Fruit fly (Drosophila melanogaster) whole organism, wandering third instar larva: Measurements from ENCODE around the gene CG3679.

Experiments
- Abd-B ChIP-seq: fragments of >200 bp; optimal IDR thresholded peaks from 2 replicates; lab custom pipeline; 2017; ENCODE audit warnings: missing biosample characterization, missing genetic modification characterization
- CG32264 ChIP-seq: fragments of 200-800 bp; sonication (Bioruptor generic); optimal IDR thresholded peaks from 2 replicates; lab custom pipeline; 2016; ENCODE audit warnings: missing biosample characterization, missing genetic modification characterization
- CrebA ChIP-seq: fragments of 200-800 bp; sonication (Bioruptor generic); optimal IDR thresholded peaks from 2 replicates; lab custom pipeline; 2016; ENCODE audit warnings: missing biosample characterization, mild to moderate bottlenecking, missing genetic modification characterization, borderline replicate concordance
- Dif ChIP-seq: fragments of 200-275, 200-300 bp; sonication (Bioruptor generic); optimal IDR thresholded peaks from 2 replicates; lab custom pipeline; 2018; ENCODE audit warnings: missing biosample characterization, missing genetic modification characterization; ENCODE audit not compliant: partially characterized antibody
- GATAd ChIP-seq: sonication (Bioruptor generic); optimal IDR thresholded peaks from 2 replicates; lab custom pipeline; 2016; ENCODE audit warnings: missing biosample characterization, missing genetic modification characterization
- HLH106 ChIP-seq: fragments of 200-800 bp; optimal IDR thresholded peaks from 3 replicates; lab custom pipeline; 2019; ENCODE audit warnings: missing biosample characterization, mild to moderate bottlenecking, missing genetic modification characterization, moderate library complexity
- Hnf4 ChIP-seq: fragments of 200-800 bp; sonication (Bioruptor generic); optimal IDR thresholded peaks from 2 replicates; lab custom pipeline; 2016; ENCODE audit warnings: missing biosample characterization, mild to moderate bottlenecking, missing genetic modification characterization
- Hr78 ChIP-seq: fragments of >200 bp; optimal IDR thresholded peaks from 2 replicates; lab custom pipeline; 2017; ENCODE audit warnings: missing biosample characterization, missing genetic modification characterization
- Hr83 ChIP-seq: fragments of 200-300 bp; sonication (Bioruptor generic); optimal IDR thresholded peaks from 2 replicates; lab custom pipeline; 2016; ENCODE audit warnings: missing biosample characterization, mild to moderate bottlenecking, missing genetic modification characterization, moderate library complexity; ENCODE audit not compliant: poor library complexity, severe bottlenecking
- Jra ChIP-seq: sonication (Bioruptor generic); optimal IDR thresholded peaks from 2 replicates; lab custom pipeline; 2016; ENCODE audit warnings: missing biosample characterization, missing genetic modification characterization
- Mio ChIP-seq: sonication (Bioruptor generic); optimal IDR thresholded peaks from 2 replicates; lab custom pipeline; 2016; ENCODE audit warnings: missing biosample characterization, missing genetic modification characterization
- Myc ChIP-seq: fragments of >200 bp; optimal IDR thresholded peaks from 2 replicates; lab custom pipeline; 2017
- N ChIP-seq: fragments of >200 bp; optimal IDR thresholded peaks from 2 replicates; lab custom pipeline; 2018; ENCODE audit warnings: missing biosample characterization, missing external identifiers, missing genetic modification characterization
- OdsH ChIP-seq: fragments of 200-800 bp; sonication (Bioruptor generic); optimal IDR thresholded peaks from 2 replicates; lab custom pipeline; 2016; ENCODE audit warnings: missing biosample characterization, mild to moderate bottlenecking, missing genetic modification characterization
- Rel ChIP-seq, 2 experiments: fragments of 200-800 bp; sonication (Bioruptor generic) in 1 of 2; optimal IDR thresholded peaks; 2 replicates in 1 of 2; 3 replicates in 1 of 2; lab custom pipeline; 2016 to 2019; ENCODE audit warnings: mild to moderate bottlenecking in 2 of 2, missing biosample characterization in 2 of 2, missing genetic modification characterization in 2 of 2, moderate library complexity in 1 of 2
- Sp1 ChIP-seq: fragments of 200-800 bp; sonication (Bioruptor generic); optimal IDR thresholded peaks from 3 replicates; lab custom pipeline; 2019; ENCODE audit warnings: missing biosample characterization, mild to moderate bottlenecking, missing genetic modification characterization, moderate library complexity
- Vsx2 ChIP-seq: fragments of 200-300, 225-300 bp; sonication (Bioruptor generic); optimal IDR thresholded peaks from 2 replicates; lab custom pipeline; 2018; ENCODE audit warnings: missing biosample characterization, missing genetic modification characterization; ENCODE audit not compliant: partially characterized antibody
- brk ChIP-seq: fragments of 200-800 bp; sonication (Bioruptor generic); optimal IDR thresholded peaks from 2 replicates; lab custom pipeline; 2016; ENCODE audit warnings: missing biosample characterization, mild to moderate bottlenecking, missing genetic modification characterization
- dl ChIP-seq, 2 experiments: fragments of 175-275, 200-275 bp in 1 of 2; fragments of 200-275 bp in 1 of 2; sonication (Bioruptor generic); optimal IDR thresholded peaks; lab custom pipeline; 2018; ENCODE audit warnings: mild to moderate bottlenecking in 2 of 2, missing biosample characterization in 2 of 2, missing genetic modification characterization in 2 of 2, moderate library complexity in 2 of 2; ENCODE audit not compliant: partially characterized antibody in 2 of 2, insufficient read depth in 1 of 2
- dmrt93B ChIP-seq: fragments of 200-800 bp; sonication (Bioruptor generic); optimal IDR thresholded peaks from 2 replicates; lab custom pipeline; 2018; ENCODE audit warnings: missing biosample characterization, mild to moderate bottlenecking, missing genetic modification characterization
- dsf ChIP-seq: sonication (Bioruptor generic); optimal IDR thresholded peaks from 2 replicates; lab custom pipeline; 2016; ENCODE audit warnings: missing biosample characterization, missing genetic modification characterization, borderline replicate concordance
- ey ChIP-seq: fragments of 200-800 bp; sonication (Bioruptor generic); optimal IDR thresholded peaks from 2 replicates; lab custom pipeline; 2016; ENCODE audit warnings: missing biosample characterization, missing genetic modification characterization
- foxo ChIP-seq, 2 experiments: fragments of 200-800 bp; sonication (Bioruptor generic); optimal IDR thresholded peaks; 2 replicates in 1 of 2; 3 replicates in 1 of 2; lab custom pipeline; 2016 to 2017; ENCODE audit warnings: missing biosample characterization in 2 of 2, missing genetic modification characterization in 2 of 2
- fru ChIP-seq: fragments of 200-800 bp; sonication (Bioruptor generic); optimal IDR thresholded peaks from 3 replicates; lab custom pipeline; 2016; ENCODE audit warnings: missing biosample characterization, mild to moderate bottlenecking, missing genetic modification characterization
- h ChIP-seq: fragments of 200-800 bp; sonication (Bioruptor generic); optimal IDR thresholded peaks from 3 replicates; lab custom pipeline; 2016; ENCODE audit warnings: missing biosample characterization, mild to moderate bottlenecking, missing genetic modification characterization
- jim ChIP-seq: fragments of 175-275, 200-325 bp; sonication (Bioruptor generic); optimal IDR thresholded peaks from 2 replicates; lab custom pipeline; 2016; ENCODE audit warnings: missing biosample characterization, mild to moderate bottlenecking, missing genetic modification characterization
- lola ChIP-seq: fragments of >200 bp; optimal IDR thresholded peaks from 2 replicates; lab custom pipeline; 2017; ENCODE audit warnings: missing biosample characterization, missing genetic modification characterization
- pan ChIP-seq: fragments of >200 bp; optimal IDR thresholded peaks from 2 replicates; lab custom pipeline; 2017
- psq ChIP-seq: fragments of 200-800 bp; sonication (Bioruptor generic); optimal IDR thresholded peaks from 3 replicates; lab custom pipeline; 2017; ENCODE audit warnings: missing biosample characterization, mild to moderate bottlenecking, missing genetic modification characterization, moderate library complexity
- rgr ChIP-seq: fragments of 200-800 bp; sonication (Bioruptor generic); optimal IDR thresholded peaks from 3 replicates; lab custom pipeline; 2016; ENCODE audit warnings: missing biosample characterization, mild to moderate bottlenecking, missing genetic modification characterization
- sage ChIP-seq: fragments of 200-800 bp; sonication (Bioruptor generic); optimal IDR thresholded peaks from 2 replicates; lab custom pipeline; 2016; ENCODE audit warnings: missing biosample characterization, mild to moderate bottlenecking, missing genetic modification characterization
- sv ChIP-seq: fragments of 200-800 bp; sonication (Bioruptor generic); optimal IDR thresholded peaks from 3 replicates; lab custom pipeline; 2016; ENCODE audit warnings: missing biosample characterization, missing genetic modification characterization
- tai ChIP-seq: sonication (Bioruptor generic); optimal IDR thresholded peaks from 2 replicates; lab custom pipeline; 2016; ENCODE audit warnings: missing biosample characterization, missing genetic modification characterization
- usp ChIP-seq: fragments of >200 bp; optimal IDR thresholded peaks from 2 replicates; lab custom pipeline; 2017; ENCODE audit warnings: missing biosample characterization, missing genetic modification characterization
- woc ChIP-seq: sonication (Bioruptor generic); optimal IDR thresholded peaks from 2 replicates; lab custom pipeline; 2016; ENCODE audit warnings: missing biosample characterization, mild to moderate bottlenecking, missing genetic modification characterization

The CG3679 gene

DNA sequence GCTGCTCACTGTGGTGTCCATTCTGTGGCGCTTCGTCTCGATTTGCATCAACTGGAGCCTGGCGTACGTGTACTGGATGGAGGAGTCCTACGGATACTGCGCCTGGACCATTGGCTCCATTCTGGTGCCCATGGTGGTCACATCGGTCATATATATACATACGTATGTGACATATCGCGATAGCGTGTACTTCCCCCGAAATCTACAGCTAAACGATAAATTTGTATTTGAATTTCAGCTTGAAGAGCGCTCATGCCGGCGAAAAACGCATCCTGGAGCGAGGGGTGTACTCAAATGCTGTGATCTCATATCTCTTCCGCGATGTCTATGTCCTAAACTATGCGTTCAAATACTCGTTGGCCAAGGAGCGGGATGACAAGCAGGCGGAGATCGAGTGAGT, 19.9 kb downstream of the CG3679 start:
- no peak for TF ChIP-seq CG32264 (GFP tag; lab: Kevin White, UChicago)
- no peak for TF ChIP-seq Rel (GFP tag; optimal IDR thresholded peaks at IDR 0.05; lab: Kevin White, UChicago)
- peak; percentile 93 for TF ChIP-seq Rel (tag; optimal IDR thresholded peaks at IDR 0.05; lab: Kevin White, UChicago)

dm6 chrX:16325472-16325871, 21.8 kb downstream of the CG3679 start, which contains the start of gene CalpC:
Gene CalpC (plus strand): TSS chrX:16325763.
- TF ChIP-seq usp (no peak), psq (no peak), h (GFP tag; lab: Kevin White, UChicago) (no peak), woc (GFP tag; lab: Kevin White, UChicago) (no peak), Hr83 (GFP tag; lab: Kevin White, UChicago) (no peak), lola (GFP tag; lab: Kevin White, UChicago) (no peak), N (no peak), CrebA (GFP tag; lab: Kevin White, UChicago) (no peak), sage (GFP tag; lab: Kevin White, UChicago) (no peak), Hr78 (GFP tag; lab: Kevin White, UChicago) (no peak), Mio (GFP tag; lab: Kevin White, UChicago) (no peak), GATAd (no peak), foxo (GFP tag; optimal IDR thresholded peaks at IDR 0.05; lab: Kevin White, UChicago) (no peak), rgr (no peak), dmrt93B (GFP tag; lab: Kevin White, UChicago) (no peak), Sp1 (GFP tag; lab: Kevin White, UChicago) (no peak), HLH106 (no peak)

DNA sequence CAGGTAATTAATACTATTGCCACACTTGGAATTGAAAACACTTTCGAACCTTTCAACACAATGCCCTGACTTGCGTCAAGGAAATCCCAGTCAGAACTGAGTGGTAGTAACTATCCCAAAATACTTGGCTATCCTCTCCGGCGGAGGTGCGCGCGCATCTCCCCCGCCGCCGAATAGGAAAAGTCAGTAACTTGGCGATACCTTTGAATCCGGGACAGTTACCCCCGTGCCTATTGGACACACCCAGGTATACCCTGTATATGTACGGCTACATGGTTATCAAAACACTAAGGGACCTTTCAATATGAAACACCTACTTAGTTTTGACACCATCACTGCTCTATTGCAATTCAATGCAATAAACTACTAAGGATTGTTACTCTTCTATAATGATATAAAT, 27.0 kb downstream of the CG3679 start, which contains the start of gene CG9919:
Gene CG9919, minus strand, starts transcription at position 101 of the 400 bp plus-strand sequence.
- TF ChIP-seq rgr = no peak
- TF ChIP-seq pan (lab: Kevin White, UChicago) = no peak
- no peak for TF ChIP-seq GATAd
- TF ChIP-seq, all 38 proteins: peak for 0

DNA sequence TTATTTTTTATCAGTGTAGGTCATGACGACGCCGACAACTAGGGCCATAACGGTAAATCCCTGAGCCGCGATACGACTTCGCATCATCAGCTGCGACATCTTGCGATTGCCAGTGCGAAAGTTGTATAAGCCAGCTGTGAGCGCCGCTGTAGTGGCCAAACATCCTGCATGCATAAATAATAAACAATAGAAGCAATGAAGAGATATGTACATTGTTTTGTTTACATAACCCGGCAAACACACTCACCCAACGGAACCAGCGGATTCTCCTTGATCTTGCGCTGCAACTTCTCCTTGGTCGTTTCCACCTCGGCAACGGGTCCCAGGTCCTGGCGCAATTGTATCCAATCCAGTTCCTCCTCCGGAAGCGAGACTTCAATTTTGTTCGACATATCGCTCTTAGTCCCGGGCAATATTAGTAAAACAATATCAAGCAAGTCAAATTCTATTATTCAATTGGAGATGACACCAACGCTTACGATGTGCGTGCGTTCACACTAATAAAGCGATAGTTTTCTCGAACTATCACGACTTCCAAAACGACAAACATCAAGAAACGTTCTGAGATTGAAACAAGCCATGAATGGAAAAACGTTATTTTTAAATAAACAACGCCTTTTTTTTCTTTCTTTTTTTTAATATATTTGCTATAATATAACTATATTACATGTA, 28.0 kb downstream of the CG3679 start:
- no peak for TF ChIP-seq GATAd
- no peak for TF ChIP-seq tai (GFP tag; lab: Kevin White, UChicago)
- TF ChIP-seq Rel (GFP tag; optimal IDR thresholded peaks at IDR 0.05; lab: Kevin White, UChicago) = no peak
- TF ChIP-seq Rel (tag; optimal IDR thresholded peaks at IDR 0.05; lab: Kevin White, UChicago) = no peak
- no peak for TF ChIP-seq Dif
- no peak for TF ChIP-seq dmrt93B (GFP tag; lab: Kevin White, UChicago)
- no peak for TF ChIP-seq foxo (GFP tag; optimal IDR thresholded peaks at IDR 0.05; lab: Kevin White, UChicago)
- no peak for TF ChIP-seq fru (GFP tag; lab: Kevin White, UChicago)
- no peak for TF ChIP-seq sv
- TF ChIP-seq psq = no peak
- TF ChIP-seq woc (GFP tag; lab: Kevin White, UChicago) = no peak
- no peak for TF ChIP-seq ey
- TF ChIP-seq N = no peak
- TF ChIP-seq dsf (GFP tag; lab: Kevin White, UChicago) = no peak
- TF ChIP-seq CrebA (GFP tag; lab: Kevin White, UChicago) = no peak
- TF ChIP-seq dl (GFP tag; optimal IDR thresholded peaks at IDR 0.05; lab: Kevin White, UChicago; ENCODE audit: insufficient read depth in 1 of 2, partially characterized antibody in 2 of 2) = no peak
- TF ChIP-seq Hr83 (GFP tag; lab: Kevin White, UChicago) = no peak
- no peak for TF ChIP-seq OdsH (GFP tag; lab: Kevin White, UChicago)
- TF ChIP-seq, all 38 proteins: peak for 0

dm6 chrX:16332615-16333288, 29.1 kb downstream of the CG3679 start:
- TF ChIP-seq pan (lab: Kevin White, UChicago) = no peak
- TF ChIP-seq brk (GFP tag; lab: Kevin White, UChicago) = peak; percentile 67
- TF ChIP-seq dmrt93B (GFP tag; lab: Kevin White, UChicago) = peak; percentile 96
- no peak for TF ChIP-seq Hr83 (GFP tag; lab: Kevin White, UChicago)
- TF ChIP-seq OdsH (GFP tag; lab: Kevin White, UChicago) = peak; percentile 92
- TF ChIP-seq Myc (lab: Kevin White, UChicago) = no peak
- peak; percentile 69 to 75 for TF ChIP-seq dl (GFP tag; optimal IDR thresholded peaks at IDR 0.05; lab: Kevin White, UChicago; ENCODE audit: insufficient read depth in 1 of 2, partially characterized antibody in 2 of 2)
- TF ChIP-seq ey = peak; percentile 96
- peak; percentile 87 for TF ChIP-seq CG32264 (GFP tag; lab: Kevin White, UChicago)
- TF ChIP-seq usp = no peak
- TF ChIP-seq psq = peak; percentile 90
- TF ChIP-seq Hnf4 = peak; percentile 77
- TF ChIP-seq dsf (GFP tag; lab: Kevin White, UChicago) = peak; percentile 54
- TF ChIP-seq fru (GFP tag; lab: Kevin White, UChicago) = peak; percentile 97
- TF ChIP-seq Vsx2 = no peak
- peak; percentile 81 for TF ChIP-seq Dif
- TF ChIP-seq jim = no peak
- peak; percentile 92 for TF ChIP-seq sv
- no peak for TF ChIP-seq Abd-B (GFP tag; lab: Kevin White, UChicago)
- TF ChIP-seq Jra (GFP tag; lab: Kevin White, UChicago) = peak; percentile 84
- peak; percentile 91 for TF ChIP-seq woc (GFP tag; lab: Kevin White, UChicago)
- no peak for TF ChIP-seq lola (GFP tag; lab: Kevin White, UChicago)
- peak; percentile 60 for TF ChIP-seq Mio (GFP tag; lab: Kevin White, UChicago)
- no peak for TF ChIP-seq CrebA (GFP tag; lab: Kevin White, UChicago)
- TF ChIP-seq N = no peak
- TF ChIP-seq h (GFP tag; lab: Kevin White, UChicago) = peak; percentile 95
